Worm (Caenorhabditis elegans) whole organism, late embryonic: ENCODE data around the gene T05C1.3.

Experiments
- ceh-9 ChIP-seq: sonication (generic microtip); optimal IDR thresholded peaks from 2 replicates; lab custom pipeline; 2016; ENCODE audit warnings: mild to moderate bottlenecking, missing genetic modification characterization, inconsistent platforms, missing compliant biosample characterization
- dmd-4 ChIP-seq: sonication (generic microtip); optimal IDR thresholded peaks from 2 replicates; lab custom pipeline; 2016; ENCODE audit warnings: borderline replicate concordance, missing genetic modification characterization, missing compliant biosample characterization
- gmeb-2 ChIP-seq: sonication (generic microtip); optimal IDR thresholded peaks from 2 replicates; lab custom pipeline; 2016; ENCODE audit warnings: missing genetic modification characterization, inconsistent platforms, missing compliant biosample characterization
- hlh-30 ChIP-seq: sonication (generic microtip); optimal IDR thresholded peaks from 2 replicates; lab custom pipeline; 2017; ENCODE audit warnings: antibody characterized with exemption, missing genetic modification characterization, missing compliant biosample characterization; ENCODE audit not compliant: insufficient read depth
- hlh-8 ChIP-seq: sonication (generic microtip); optimal IDR thresholded peaks from 2 replicates; lab custom pipeline; 2016; ENCODE audit warnings: missing genotype, missing genetic modification characterization, missing compliant biosample characterization
- ref-2 ChIP-seq: sonication (generic microtip); optimal IDR thresholded peaks from 2 replicates; lab custom pipeline; 2016; ENCODE audit warnings: missing genetic modification characterization, missing compliant biosample characterization
- sdc-2 ChIP-seq: sonication (generic microtip); optimal IDR thresholded peaks from 2 replicates; lab custom pipeline; 2016; ENCODE audit warnings: missing genotype, missing genetic modification characterization, missing compliant biosample characterization

ce11 chrII:4474005-4474655, 15.1 kb downstream of the T05C1.3 start:
- TF ChIP-seq ref-2 (tag; lab: Kevin White, UChicago) (no peak), sdc-2 (no peak), dmd-4 (tag; lab: Kevin White, UChicago) (no peak), hlh-8 (tag; lab: Kevin White, UChicago) (no peak), gmeb-2 (tag; lab: Kevin White, UChicago) (no peak), hlh-30 (no peak), ceh-9 (tag; lab: Kevin White, UChicago) (no peak)
